Worm (Caenorhabditis elegans): ENCODE results near the gene ZK1320.13.

Gene ZK1320.13

ce11 chrII:9646928-9647838 lies 33.4 kb upstream of the ZK1320.13 start, which contains the start of gene sqv-8:
Gene sqv-8, plus strand, starts transcription at chrII:9646978.
- TF ChIP-seq F22D6.2 (tag; optimal IDR thresholded peaks at IDR 0.05) = no peak
- TF ChIP-seq F55B11.4 (tag; optimal IDR thresholded peaks at IDR 0.05; ENCODE audit: borderline replicate concordance, insufficient read depth) = no peak
- no peak for TF ChIP-seq nhr-27 (tag; optimal IDR thresholded peaks at IDR 0.05)
- no peak for TF ChIP-seq rec-8 (tag; optimal IDR thresholded peaks at IDR 0.05)
- TF ChIP-seq akir-1 (GFP tag; optimal IDR thresholded peaks at IDR 0.05) = no peak
- TF ChIP-seq F10E7.11 (tag; optimal IDR thresholded peaks at IDR 0.05) = no peak
- no peak for TF ChIP-seq lin-26 (GFP tag; IDR thresholded peaks at IDR 0.05)
- TF ChIP-seq cebp-1 (GFP tag; IDR thresholded peaks at IDR 0.05) = no peak
- TF ChIP-seq cebp-1 (tag; optimal IDR thresholded peaks at IDR 0.05) = peak; percentile 77
- no peak for TF ChIP-seq hmg-20 (GFP tag; IDR thresholded peaks at IDR 0.05)
- TF ChIP-seq madf-8 (GFP tag; conservative IDR thresholded peaks at IDR 0.05) = peak; percentile 76
- no peak for TF ChIP-seq F57A8.1 (GFP tag; optimal IDR thresholded peaks at IDR 0.05)
- no peak for TF ChIP-seq aptf-3 (GFP tag; IDR thresholded peaks at IDR 0.05)
- TF ChIP-seq ama-1 (optimal IDR thresholded peaks at IDR 0.05) = no peak
- TF ChIP-seq ama-1 (GFP tag; optimal IDR thresholded peaks at IDR 0.05) = no peak
- no peak for TF ChIP-seq ztf-6 (GFP tag; IDR thresholded peaks at IDR 0.05)
- no peak for TF ChIP-seq ekl-4 (GFP tag; IDR thresholded peaks at IDR 0.05)
- TF ChIP-seq C17E4.6 (GFP tag; IDR thresholded peaks at IDR 0.05) = no peak
- no peak for TF ChIP-seq lin-40 (tag; optimal IDR thresholded peaks at IDR 0.05)
- TF ChIP-seq mel-28 (tag; optimal IDR thresholded peaks at IDR 0.05; ENCODE audit: borderline replicate concordance) = no peak
- no peak for TF ChIP-seq Y95B8A.8 (GFP tag; IDR thresholded peaks at IDR 0.05)
- TF ChIP-seq nhr-80 (tag; optimal IDR thresholded peaks at IDR 0.05) = peak; percentile 65
- TF ChIP-seq attf-3 (GFP tag; conservative IDR thresholded peaks at IDR 0.05) = no peak
- no peak for TF ChIP-seq bed-1 (GFP tag; IDR thresholded peaks at IDR 0.05)
- TF ChIP-seq nhr-179 (tag; optimal IDR thresholded peaks at IDR 0.05) = no peak
- TF ChIP-seq sea-2 (GFP tag; IDR thresholded peaks at IDR 0.05) = no peak
- no peak for TF ChIP-seq B0336.3 (GFP tag; IDR thresholded peaks at IDR 0.05)
- TF ChIP-seq ZK185.1 (tag; optimal IDR thresholded peaks at IDR 0.05; ENCODE audit: poor library complexity, severe bottlenecking) = no peak
- peak; percentile 41 for TF ChIP-seq efl-1 (GFP tag; optimal IDR thresholded peaks at IDR 0.05)
- no peak for TF ChIP-seq ztf-28 (GFP tag; IDR thresholded peaks at IDR 0.05)
- TF ChIP-seq ceh-91 (GFP tag; IDR thresholded peaks at IDR 0.05) = peak; percentile 27; the same call in 1 of the 2 replicates
- no peak for TF ChIP-seq sptf-2 (GFP tag; optimal IDR thresholded peaks at IDR 0.05)
- TF ChIP-seq fkh-3 (tag; optimal IDR thresholded peaks at IDR 0.05) = no peak
- TF ChIP-seq rpc-1 (optimal IDR thresholded peaks at IDR 0.05) = no peak
- TF ChIP-seq rpc-1 (tag; optimal IDR thresholded peaks at IDR 0.05) = no peak
- peak; percentile 94 for TF ChIP-seq F33H1.4 (GFP tag; IDR thresholded peaks at IDR 0.05)
- no peak for TF ChIP-seq Y53F4B.3 (GFP tag; IDR thresholded peaks at IDR 0.05)
- TF ChIP-seq dox-1 (GFP tag; IDR thresholded peaks at IDR 0.05) = 0 out of 2 replicates have a peak, but pooled peaks have one; percentile 17
- TF ChIP-seq B0019.2 (GFP tag; conservative IDR thresholded peaks at IDR 0.05) = no peak
- no peak for TF ChIP-seq K11D2.4 (GFP tag; IDR thresholded peaks at IDR 0.05)
- no peak for TF ChIP-seq mcd-1 (GFP tag; IDR thresholded peaks at IDR 0.05)
- TF ChIP-seq rcor-1 (GFP tag; IDR thresholded peaks at IDR 0.05) = no peak
- no peak for TF ChIP-seq hlh-12 (tag; optimal IDR thresholded peaks at IDR 0.05)
- no peak for TF ChIP-seq ceh-27 (GFP tag; optimal IDR thresholded peaks at IDR 0.05)
- TF ChIP-seq sdz-38 (tag; optimal IDR thresholded peaks at IDR 0.05) = no peak
- TF ChIP-seq snpc-4 (GFP tag; optimal IDR thresholded peaks at IDR 0.05) = no peak
- no peak for TF ChIP-seq snpc-4 (tag; optimal IDR thresholded peaks at IDR 0.05)
- no peak for TF ChIP-seq hlh-26 (GFP tag; conservative IDR thresholded peaks at IDR 0.05)
- no peak for TF ChIP-seq pbrm-1 (GFP tag; IDR thresholded peaks at IDR 0.05)
